Fruit fly (Drosophila melanogaster) whole organism, pupa: ENCODE data around the gene CG44385.

Experiments
- CG14655 ChIP-seq: fragments of 200-800 bp; sonication (Bioruptor generic); optimal IDR thresholded peaks from 3 replicates; lab custom pipeline; 2017; ENCODE audit warnings: mild to moderate bottlenecking, missing biosample characterization, missing genetic modification reagents, missing genetic modification characterization
- gl ChIP-seq: fragments of 200-800 bp; sonication (Bioruptor generic); optimal IDR thresholded peaks from 2 replicates; lab custom pipeline; 2018; ENCODE audit warnings: missing biosample characterization, mild to moderate bottlenecking, missing genetic modification characterization

DNA sequence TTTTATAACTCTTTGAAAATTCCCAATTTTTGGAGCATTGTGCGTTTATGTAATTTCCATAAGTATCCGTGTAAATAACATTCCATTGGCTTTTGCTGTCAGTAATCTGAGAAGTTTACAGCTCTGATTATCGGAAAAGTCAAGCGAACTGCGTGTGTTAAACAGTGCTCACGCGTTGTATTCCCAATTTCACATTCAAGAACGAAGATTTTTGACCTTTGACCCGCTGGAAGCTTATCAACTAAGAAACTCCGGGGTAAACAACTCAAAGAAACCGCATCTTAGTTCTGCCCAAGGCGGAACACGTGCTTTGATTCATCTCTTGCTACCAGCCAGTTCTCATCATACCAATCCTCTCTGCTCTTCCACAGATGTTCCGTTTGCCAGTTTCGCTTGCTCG is 22.5 kb downstream of the CG44385 start:
- TF ChIP-seq CG14655 (GFP tag; lab: Kevin White, UChicago) (no peak), gl (tag; lab: Kevin White, UChicago) (no peak)
